Worm (Caenorhabditis elegans): Measurements from ENCODE around the gene srh-217.

srh-217 gene

DNA sequence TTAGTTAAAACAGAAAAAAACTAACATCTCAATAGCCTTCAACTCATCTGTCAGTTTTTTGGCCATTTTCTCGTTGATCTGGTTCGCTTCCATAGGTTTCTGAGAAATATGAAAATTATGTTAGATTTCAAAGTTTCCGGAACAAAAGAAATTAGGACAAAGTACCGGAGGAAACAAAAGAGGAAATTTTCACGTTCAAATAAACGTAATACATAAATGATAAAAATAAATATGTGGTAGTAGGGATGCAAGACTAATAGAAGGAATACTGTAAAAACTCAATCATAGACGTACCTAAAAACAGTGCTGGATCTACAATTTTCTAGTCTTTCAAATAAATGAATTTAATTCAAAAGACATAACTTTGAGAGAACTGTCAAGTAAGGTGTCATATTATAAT is 6.6 kb downstream of the srh-217 start, which contains the start of gene fbxa-116:
fbxa-116 (minus strand) TSS at position 101 of the 400 bp plus-strand sequence.
- TF ChIP-seq ceh-45 (GFP tag; IDR thresholded peaks at IDR 0.05) (no peak), ceh-18 (tag; optimal IDR thresholded peaks at IDR 0.05) (no peak), nhr-11 (tag; optimal IDR thresholded peaks at IDR 0.05) (no peak), Y22D7AL.16 (tag; optimal IDR thresholded peaks at IDR 0.05) (no peak), ceh-22 (tag; optimal IDR thresholded peaks at IDR 0.05) (no peak), ceh-24 (tag; optimal IDR thresholded peaks at IDR 0.05) (no peak), unc-86 (tag; optimal IDR thresholded peaks at IDR 0.05) (no peak), elt-2 (tag; optimal IDR thresholded peaks at IDR 0.05) (no peak), fkh-6 (tag; optimal IDR thresholded peaks at IDR 0.05) (no peak), pha-2 (tag; optimal IDR thresholded peaks at IDR 0.05) (no peak), ama-1 (optimal IDR thresholded peaks at IDR 0.05) (no peak), ceh-48 (tag; optimal IDR thresholded peaks at IDR 0.05) (no peak), rnt-1 (tag; optimal IDR thresholded peaks at IDR 0.05) (no peak), ceh-2 (tag; optimal IDR thresholded peaks at IDR 0.05) (no peak), npax-4 (tag; optimal IDR thresholded peaks at IDR 0.05) (no peak), ahr-1 (tag; optimal IDR thresholded peaks at IDR 0.05) (no peak), K09A11.1 (tag; optimal IDR thresholded peaks at IDR 0.05; ENCODE audit: insufficient read depth) (no peak)

DNA sequence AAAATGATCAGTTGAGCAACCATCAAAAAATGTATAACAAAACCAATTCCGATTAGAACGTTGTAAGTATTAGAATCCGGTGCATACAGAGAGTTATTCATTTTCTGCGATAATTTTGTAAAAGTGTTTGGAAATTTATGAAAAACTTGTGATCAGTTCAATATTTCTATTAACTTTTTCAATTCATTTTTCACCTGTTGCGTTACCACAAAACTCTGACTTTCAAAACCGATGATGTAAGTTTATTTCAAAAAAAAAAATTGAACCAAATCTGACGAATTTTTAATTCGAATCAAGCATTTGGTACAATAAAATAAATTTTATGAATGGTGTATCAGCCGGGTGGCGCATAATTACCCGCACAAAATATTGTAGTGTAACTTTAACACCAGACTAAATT is 8.8 kb downstream of the srh-217 start, which contains the start of gene srz-16:
srz-16 (minus strand) TSS at position 101 of the 400 bp plus-strand sequence.
- TF ChIP-seq unc-55 (GFP tag; optimal IDR thresholded peaks at IDR 0.05) (no peak), elt-4 (tag; optimal IDR thresholded peaks at IDR 0.05) (no peak), ceh-45 (GFP tag; IDR thresholded peaks at IDR 0.05) (no peak), lin-11 (tag; optimal IDR thresholded peaks at IDR 0.05) (no peak), nfya-1 (tag; optimal IDR thresholded peaks at IDR 0.05) (no peak), hlh-13 (GFP tag; optimal IDR thresholded peaks at IDR 0.05) (no peak), unc-42 (tag; optimal IDR thresholded peaks at IDR 0.05) (no peak), dmd-4 (tag; optimal IDR thresholded peaks at IDR 0.05; ENCODE audit: borderline replicate concordance) (no peak), dve-1 (tag; optimal IDR thresholded peaks at IDR 0.05) (no peak), gmeb-2 (tag; optimal IDR thresholded peaks at IDR 0.05) (no peak), ahr-1 (tag; optimal IDR thresholded peaks at IDR 0.05) (no peak), eyg-1 (tag; optimal IDR thresholded peaks at IDR 0.05) (no peak), sox-2 (GFP tag; IDR thresholded peaks at IDR 0.05) (no peak), fax-1 (tag; optimal IDR thresholded peaks at IDR 0.05) (no peak), ceh-14 (tag; optimal IDR thresholded peaks at IDR 0.05) (no peak)

DNA sequence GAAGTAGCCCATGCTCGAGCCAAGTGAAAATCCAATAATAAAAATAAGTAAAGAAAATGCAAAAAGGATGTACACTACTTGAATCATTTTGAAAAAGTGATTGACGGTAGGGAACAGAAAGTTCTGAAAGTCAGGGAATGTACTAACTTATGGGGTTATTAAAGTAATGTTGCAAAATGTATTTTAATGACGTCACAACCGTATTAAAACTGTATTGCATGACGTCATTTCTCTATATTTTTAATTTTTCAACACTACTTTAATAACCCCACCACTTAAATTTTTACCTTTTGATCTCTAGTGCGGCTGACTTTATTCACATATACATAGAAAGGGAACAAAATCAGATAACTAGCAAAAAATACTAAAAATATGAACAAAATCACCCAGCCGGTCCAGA is 13.0 kb downstream of the srh-217 start:
- TF ChIP-seq ceh-14 (tag; optimal IDR thresholded peaks at IDR 0.05) (no peak), ceh-22 (tag; optimal IDR thresholded peaks at IDR 0.05) (no peak), pqm-1 (tag; optimal IDR thresholded peaks at IDR 0.05) (no peak), ama-1 (optimal IDR thresholded peaks at IDR 0.05) (no peak), ceh-9 (tag; optimal IDR thresholded peaks at IDR 0.05) (no peak), F13H6.1 (tag; optimal IDR thresholded peaks at IDR 0.05) (no peak), pat-9 (tag; optimal IDR thresholded peaks at IDR 0.05) (no peak), unc-86 (tag; optimal IDR thresholded peaks at IDR 0.05) (no peak)

DNA sequence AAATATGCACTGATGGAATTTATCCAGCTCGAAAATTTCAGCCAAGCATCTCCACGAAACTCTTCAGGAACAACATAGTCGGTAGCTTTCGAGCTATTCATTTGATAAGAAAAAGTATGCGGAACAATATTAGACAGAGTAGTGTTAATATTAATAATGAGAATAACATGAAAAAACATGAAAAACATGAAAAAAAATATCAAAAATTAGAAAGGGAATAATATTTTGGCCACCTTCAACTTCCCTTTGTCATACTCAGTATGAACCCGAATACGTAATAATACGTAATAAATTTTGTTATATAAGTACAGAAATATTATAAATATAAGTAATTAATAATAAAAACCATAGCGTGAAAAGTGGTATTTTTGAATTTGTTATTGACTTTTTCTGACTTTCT is 23.4 kb downstream of the srh-217 start, which contains the start of gene srw-39:
srw-39 (minus strand) TSS at position 101 of the 400 bp plus-strand sequence.
- TF ChIP-seq Y22D7AL.16 (tag; optimal IDR thresholded peaks at IDR 0.05) (no peak), K09A11.1 (tag; optimal IDR thresholded peaks at IDR 0.05; ENCODE audit: insufficient read depth) (no peak), T23F11.4 (GFP tag; optimal IDR thresholded peaks at IDR 0.05) (no peak), pqm-1 (tag; optimal IDR thresholded peaks at IDR 0.05) (no peak), ceh-34 (tag; optimal IDR thresholded peaks at IDR 0.05) (no peak), ceh-24 (tag; optimal IDR thresholded peaks at IDR 0.05) (no peak), ref-2 (tag; optimal IDR thresholded peaks at IDR 0.05) (no peak), nhr-11 (tag; optimal IDR thresholded peaks at IDR 0.05) (no peak), hlh-30 (tag; optimal IDR thresholded peaks at IDR 0.05; ENCODE audit: insufficient read depth) (no peak), ahr-1 (tag; optimal IDR thresholded peaks at IDR 0.05) (no peak), C38D4.7 (GFP tag; optimal IDR thresholded peaks at IDR 0.05) (no peak), elt-4 (tag; optimal IDR thresholded peaks at IDR 0.05) (no peak), unc-42 (tag; optimal IDR thresholded peaks at IDR 0.05) (no peak), pag-3 (tag; optimal IDR thresholded peaks at IDR 0.05; ENCODE audit: borderline replicate concordance) (no peak), ceh-48 (tag; optimal IDR thresholded peaks at IDR 0.05) (no peak), hlh-13 (GFP tag; optimal IDR thresholded peaks at IDR 0.05) (no peak)
